Worm (Caenorhabditis elegans): ENCODE data around the gene C17F4.8.
"Not testable (repeated sequence)": the region's sequence is repeated elsewhere in the genome, so short reads cannot be mapped to it uniquely, and the experiment has no call there.

C17F4.8 gene

ce11 chrII:3191544-3191943 is 43.1 kb downstream of the C17F4.8 start, which contains the start of gene Y27F2A.9:
Gene Y27F2A.9, minus strand, starts transcription at chrII:3191644.
- TF ChIP-seq aly-2 (tag; optimal IDR thresholded peaks at IDR 0.05); fkh-4 (tag; optimal IDR thresholded peaks at IDR 0.05; ENCODE audit: borderline replicate concordance); hpl-2 (GFP tag; optimal IDR thresholded peaks at IDR 0.05): not testable (repeated sequence)

ce11 chrII:3189038-3189437 is 45.6 kb downstream of the C17F4.8 start, which contains the start of gene Y27F2A.11:
Gene Y27F2A.11, plus strand, starts transcription at chrII:3189338.
- TF ChIP-seq Y116A8C.19 (tag; optimal IDR thresholded peaks at IDR 0.05; ENCODE audit: borderline replicate concordance); nhr-77 (tag; optimal IDR thresholded peaks at IDR 0.05); irx-1 (tag; optimal IDR thresholded peaks at IDR 0.05): not testable (repeated sequence)

ce11 chrII:3185848-3186247 is 48.8 kb downstream of the C17F4.8 start:
- TF ChIP-seq mep-1 (tag; optimal IDR thresholded peaks at IDR 0.05) (no peak), grh-1 (GFP tag; IDR thresholded peaks at IDR 0.05) (no peak), efl-3 (GFP tag; optimal IDR thresholded peaks at IDR 0.05) (no peak), mdl-1 (tag; optimal IDR thresholded peaks at IDR 0.05) (no peak), nhr-84 (tag; optimal IDR thresholded peaks at IDR 0.05) (no peak), nhr-77 (tag; optimal IDR thresholded peaks at IDR 0.05) (no peak), mef-2 (tag; optimal IDR thresholded peaks at IDR 0.05) (no peak), Y116A8C.19 (tag; optimal IDR thresholded peaks at IDR 0.05; ENCODE audit: borderline replicate concordance) (no peak), F16B12.6 (tag; optimal IDR thresholded peaks at IDR 0.05) (no peak), fkh-10 (GFP tag; optimal IDR thresholded peaks at IDR 0.05) (no peak), ceh-82 (tag; optimal IDR thresholded peaks at IDR 0.05) (no peak), zag-1 (tag; optimal IDR thresholded peaks at IDR 0.05) (no peak), fos-1 (tag; optimal IDR thresholded peaks at IDR 0.05) (no peak)

- TF ChIP-seq irx-1 (tag; optimal IDR thresholded peaks at IDR 0.05); isw-1 (GFP tag; IDR thresholded peaks at IDR 0.05); mdl-1 (tag; optimal IDR thresholded peaks at IDR 0.05): not testable (repeated sequence)
Measured at ce11 chrII:3184858-3185257, 49.8 kb downstream of the C17F4.8 start, which contains the start of gene sri-78. Gene sri-78, plus strand, starts transcription at chrII:3185158.

- TF ChIP-seq swsn-7 (tag; optimal IDR thresholded peaks at IDR 0.05); isw-1 (GFP tag; IDR thresholded peaks at IDR 0.05); lsy-2 (tag; optimal IDR thresholded peaks at IDR 0.05): not testable (repeated sequence)
Measured at ce11 chrII:3183300-3183840, 51.3 kb downstream of the C17F4.8 start, which contains the start of the genes Y27F2A.6 and Y27F2A.8. Gene Y27F2A.6, minus strand, starts transcription at chrII:3183400. Gene Y27F2A.8, plus strand, starts transcription at chrII:3183790.

Measured in whole organism, L1 larva.